Fruit fly (Drosophila melanogaster) whole organism, prepupa: ENCODE results near the gene CG5235.
A peak's percentile ranks its signal among the peaks of the same experiment; 100 is the strongest.

Experiments used
- Blimp-1 ChIP-seq: fragments of 200-800 bp; sonication (Bioruptor generic); optimal IDR thresholded peaks from 3 replicates; lab custom pipeline; 2017; ENCODE audit warnings: missing biosample characterization, missing genetic modification characterization, mild to moderate bottlenecking, moderate library complexity, missing genetic modification reagents
- CG10631 ChIP-seq: fragments of 200-800 bp; sonication (Bioruptor generic); optimal IDR thresholded peaks from 2 replicates; lab custom pipeline; 2016; ENCODE audit warnings: missing biosample characterization, missing genetic modification characterization
- CG10669 ChIP-seq: fragments of 200-800 bp; sonication (Bioruptor generic); optimal IDR thresholded peaks from 3 replicates; lab custom pipeline; 2018; ENCODE audit warnings: missing biosample characterization, mild to moderate bottlenecking, missing genetic modification characterization, moderate library complexity
- CG11762 ChIP-seq: fragments of 200-800 bp; sonication (Bioruptor generic); optimal IDR thresholded peaks from 3 replicates; lab custom pipeline; 2016; ENCODE audit warnings: missing biosample characterization, missing genetic modification characterization; ENCODE audit not compliant: insufficient read depth
- CG31627 ChIP-seq: fragments of 200-800 bp; sonication (Bioruptor generic); optimal IDR thresholded peaks from 3 replicates; lab custom pipeline; 2016; ENCODE audit warnings: missing biosample characterization, missing genetic modification characterization
- CG32006 ChIP-seq: fragments of 200-800 bp; sonication (Bioruptor generic); optimal IDR thresholded peaks from 3 replicates; lab custom pipeline; 2017; ENCODE audit warnings: missing biosample characterization, mild to moderate bottlenecking, missing genetic modification characterization
- CG3919 ChIP-seq: fragments of 200-800 bp; sonication (Bioruptor generic); optimal IDR thresholded peaks from 3 replicates; lab custom pipeline; 2016; ENCODE audit warnings: missing biosample characterization, missing genetic modification characterization
- CG4318 ChIP-seq: fragments of 200-800 bp; sonication (Bioruptor generic); optimal IDR thresholded peaks from 3 replicates; lab custom pipeline; 2017; ENCODE audit warnings: missing biosample characterization, mild to moderate bottlenecking, missing genetic modification characterization
- CG6163 ChIP-seq: fragments of 200-800 bp; sonication (Bioruptor generic); IDR thresholded peaks from 3 replicates; pipeline ENCODE4 v1.3.6; 2022; ENCODE audit warnings: missing biosample characterization, missing genetic modification characterization
- CG6276 ChIP-seq: fragments of 200-800 bp; sonication (Bioruptor generic); optimal IDR thresholded peaks from 2 replicates; lab custom pipeline; 2017; ENCODE audit warnings: missing biosample characterization, mild to moderate bottlenecking, missing genetic modification characterization
- CG6792 ChIP-seq: fragments of 200-800 bp; sonication (Bioruptor generic); optimal IDR thresholded peaks from 3 replicates; lab custom pipeline; 2016; ENCODE audit warnings: missing biosample characterization, missing genetic modification characterization
- CG6808 ChIP-seq: fragments of 200-800 bp; sonication (Bioruptor generic); optimal IDR thresholded peaks from 3 replicates; lab custom pipeline; 2017; ENCODE audit warnings: missing biosample characterization, missing genetic modification characterization, mild to moderate bottlenecking, moderate library complexity, missing genetic modification reagents
- CG6854 ChIP-seq: fragments of 200-800 bp; sonication (Bioruptor generic); optimal IDR thresholded peaks from 2 replicates; lab custom pipeline; 2017; ENCODE audit warnings: missing biosample characterization, mild to moderate bottlenecking, missing genetic modification characterization
- CG7368 ChIP-seq: fragments of 200-800 bp; sonication (Bioruptor generic); optimal IDR thresholded peaks from 3 replicates; lab custom pipeline; 2016; ENCODE audit warnings: missing biosample characterization, missing genetic modification characterization
- CG8119 ChIP-seq: fragments of 200-800 bp; sonication (Bioruptor generic); IDR thresholded peaks from 3 replicates; pipeline ENCODE4 v1.3.6; 2022; ENCODE audit warnings: missing biosample characterization, missing genetic modification characterization
- CG8319 ChIP-seq: fragments of 200-800 bp; sonication (Bioruptor generic); optimal IDR thresholded peaks from 3 replicates; lab custom pipeline; 2016; ENCODE audit warnings: missing biosample characterization, missing genetic modification characterization
- CG8632 ChIP-seq: fragments of 200-800 bp; sonication (Bioruptor generic); optimal IDR thresholded peaks from 3 replicates; lab custom pipeline; 2016; ENCODE audit warnings: missing biosample characterization, missing genetic modification characterization
- Eip75B ChIP-seq: fragments of 200-800 bp; sonication (Bioruptor generic); optimal IDR thresholded peaks from 3 replicates; lab custom pipeline; 2016; ENCODE audit warnings: missing biosample characterization, missing genetic modification characterization
- Eip93F ChIP-seq: fragments of 200-800 bp; sonication (Bioruptor generic); optimal IDR thresholded peaks from 2 replicates; lab custom pipeline; 2016; ENCODE audit warnings: missing biosample characterization, mild to moderate bottlenecking, missing genetic modification characterization
- Ets96B ChIP-seq: fragments of 200-800 bp; optimal IDR thresholded peaks from 2 replicates; lab custom pipeline; 2019; ENCODE audit warnings: missing biosample characterization, mild to moderate bottlenecking, missing genetic modification characterization, moderate library complexity
- Hr38 ChIP-seq: sonication (Bioruptor generic); optimal IDR thresholded peaks from 2 replicates; lab custom pipeline; 2016; ENCODE audit warnings: missing biosample characterization, missing genetic modification characterization
- Hr39 ChIP-seq: fragments of 200-800 bp; sonication (Bioruptor generic); optimal IDR thresholded peaks from 2 replicates; lab custom pipeline; 2016; ENCODE audit warnings: missing biosample characterization, missing genetic modification characterization
- Hr4 ChIP-seq: fragments of 200-800 bp; sonication (Bioruptor generic); optimal IDR thresholded peaks from 3 replicates; lab custom pipeline; 2016; ENCODE audit warnings: missing biosample characterization, missing genetic modification characterization
- Lpt ChIP-seq: fragments of 200-800 bp; sonication (Bioruptor generic); optimal IDR thresholded peaks from 3 replicates; lab custom pipeline; 2016; ENCODE audit warnings: missing biosample characterization, missing genetic modification characterization
- Met ChIP-seq: fragments of 200-800 bp; sonication (Bioruptor generic); optimal IDR thresholded peaks from 3 replicates; lab custom pipeline; 2016; ENCODE audit warnings: missing biosample characterization, missing genetic modification characterization
- OdsH ChIP-seq: fragments of 200-800 bp; sonication (Bioruptor generic); optimal IDR thresholded peaks from 3 replicates; lab custom pipeline; 2016; ENCODE audit warnings: missing biosample characterization, missing genetic modification characterization
- Sox102F ChIP-seq: fragments of 200-800 bp; sonication (Bioruptor generic); optimal IDR thresholded peaks from 2 replicates; lab custom pipeline; 2016; ENCODE audit warnings: missing biosample characterization, mild to moderate bottlenecking, missing genetic modification characterization
- Sox14 ChIP-seq: fragments of 200-800 bp; sonication (Bioruptor generic); optimal IDR thresholded peaks from 3 replicates; lab custom pipeline; 2016; ENCODE audit warnings: missing biosample characterization, missing genetic modification characterization
- Sox15 ChIP-seq: fragments of 200-800 bp; sonication (Bioruptor generic); optimal IDR thresholded peaks from 3 replicates; lab custom pipeline; 2016; ENCODE audit warnings: missing biosample characterization, missing genetic modification characterization
- achi ChIP-seq: fragments of 200-800 bp; sonication (Bioruptor generic); optimal IDR thresholded peaks from 3 replicates; lab custom pipeline; 2016; ENCODE audit warnings: missing biosample characterization, missing genetic modification characterization
- acj6 ChIP-seq: fragments of 200-800 bp; sonication (Bioruptor generic); optimal IDR thresholded peaks from 3 replicates; lab custom pipeline; 2016; ENCODE audit warnings: missing biosample characterization, missing genetic modification characterization
- dac ChIP-seq: fragments of 200-800 bp; sonication (Bioruptor generic); optimal IDR thresholded peaks from 2 replicates; lab custom pipeline; 2017; ENCODE audit warnings: missing biosample characterization, mild to moderate bottlenecking, missing genetic modification characterization
- esn ChIP-seq: fragments of 200-800 bp; sonication (Bioruptor generic); optimal IDR thresholded peaks from 2 replicates; lab custom pipeline; 2016; ENCODE audit warnings: missing biosample characterization, mild to moderate bottlenecking, missing genetic modification characterization, moderate library complexity
- fd85E ChIP-seq: fragments of 200-800 bp; sonication (Bioruptor generic); optimal IDR thresholded peaks from 3 replicates; lab custom pipeline; 2016; ENCODE audit warnings: missing biosample characterization, missing genetic modification characterization
- lz ChIP-seq: fragments of 200-800 bp; sonication (Bioruptor generic); optimal IDR thresholded peaks from 3 replicates; lab custom pipeline; 2016; ENCODE audit warnings: missing biosample characterization, missing genetic modification characterization
- net ChIP-seq: fragments of 200-800 bp; sonication (Bioruptor generic); optimal IDR thresholded peaks from 3 replicates; lab custom pipeline; 2016; ENCODE audit warnings: missing biosample characterization, missing genetic modification characterization
- pdm3 ChIP-seq: fragments of 200-800 bp; sonication (Bioruptor generic); optimal IDR thresholded peaks from 3 replicates; lab custom pipeline; 2016; ENCODE audit warnings: missing biosample characterization, missing genetic modification characterization
- salr ChIP-seq, 2 experiments: fragments of 200-800 bp; sonication (Bioruptor generic); optimal IDR thresholded peaks; 3 replicates each; lab custom pipeline; 2016 to 2018; ENCODE audit warnings: missing biosample characterization in 2 of 2, missing genetic modification characterization in 2 of 2, mild to moderate bottlenecking in 1 of 2
- spab ChIP-seq: fragments of 200-800 bp; sonication (Bioruptor generic); optimal IDR thresholded peaks from 2 replicates; lab custom pipeline; 2017; ENCODE audit warnings: missing biosample characterization, mild to moderate bottlenecking, missing genetic modification characterization, missing genetic modification reagents
- ss ChIP-seq, 2 experiments: fragments of 200-800 bp; sonication (Bioruptor generic); optimal IDR thresholded peaks; 2 replicates in 1 of 2; 3 replicates in 1 of 2; lab custom pipeline; 2017 to 2018; ENCODE audit warnings: mild to moderate bottlenecking in 2 of 2, missing biosample characterization in 2 of 2, missing genetic modification characterization in 2 of 2, moderate library complexity in 1 of 2
- svp ChIP-seq: fragments of 200-800 bp; sonication (Bioruptor generic); peaks from one replicate; lab custom pipeline; 2016; ENCODE audit warnings: missing biosample characterization, missing genetic modification characterization

The CG5235 gene

DNA sequence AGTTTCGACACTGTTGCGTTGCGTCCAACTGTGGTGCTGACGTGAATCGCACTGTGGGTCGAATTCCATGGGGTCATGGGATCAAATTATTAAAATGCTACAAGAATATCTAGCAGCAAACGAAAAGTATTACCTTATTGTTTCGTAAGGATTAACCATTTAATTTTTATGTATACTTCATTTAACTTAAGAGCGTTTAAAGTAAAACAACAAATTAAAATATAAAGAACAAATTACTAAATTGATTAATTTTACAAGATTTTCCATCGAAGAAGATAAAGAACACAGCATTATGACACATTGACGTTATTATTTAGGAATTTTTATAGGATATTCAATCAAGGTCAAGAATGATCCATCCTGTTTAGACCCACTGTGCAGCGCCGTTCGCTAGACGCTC is 36.1 kb downstream of the CG5235 start (continued):
- TF ChIP-seq Sox15 (peak; percentile 6), Sox102F (no peak), Blimp-1 (GFP tag; lab: Kevin White, UChicago) (no peak), CG11762 (GFP tag; lab: Kevin White, UChicago) (no peak), Hr38 (GFP tag; lab: Kevin White, UChicago) (no peak), Eip93F (no peak), achi (GFP tag; lab: Kevin White, UChicago) (peak; percentile 40), CG4318 (peak; percentile 9), OdsH (GFP tag; lab: Kevin White, UChicago) (peak; percentile 40), spab (GFP tag; lab: Kevin White, UChicago) (no peak), CG8119 (GFP tag; lab: Robert Waterston, UW) (peak; percentile 71; the same call in 2 of the 3 replicates), Ets96B (tag; lab: Kevin White, UChicago) (peak; percentile 6), ss (GFP tag; optimal IDR thresholded peaks at IDR 0.05; lab: Kevin White, UChicago) (no peak), fd85E (GFP tag; lab: Kevin White, UChicago) (no peak), CG6808 (GFP tag; lab: Kevin White, UChicago) (no peak)

- TF ChIP-seq CG10669 (no peak), CG11762 (GFP tag; lab: Kevin White, UChicago) (no peak), esn (GFP tag; lab: Kevin White, UChicago) (no peak), CG6792 (GFP tag; lab: Kevin White, UChicago) (no peak), spab (GFP tag; lab: Kevin White, UChicago) (no peak), CG32006 (GFP tag; lab: Kevin White, UChicago) (no peak), Sox102F (no peak), Hr4 (no peak), CG31627 (GFP tag; lab: Kevin White, UChicago) (no peak), CG6163 (GFP tag; lab: Robert Waterston, UW) (no peak), CG10631 (GFP tag; lab: Kevin White, UChicago) (no peak), Met (GFP tag; lab: Kevin White, UChicago) (no peak), lz (no peak), dac (GFP tag; lab: Kevin White, UChicago) (no peak), svp (no peak), Sox14 (GFP tag; lab: Kevin White, UChicago) (no peak), Eip93F (no peak), Ets96B (tag; lab: Kevin White, UChicago) (no peak)
- TF ChIP-seq, all 60 proteins: peak for 0
Measured at dm6 chr3L:16053026-16053556, 37.1 kb downstream of the CG5235 start.

- TF ChIP-seq CG6276 (GFP tag; lab: Kevin White, UChicago) (peak; percentile 2), Lpt (GFP tag; lab: Kevin White, UChicago) (no peak), CG8119 (GFP tag; lab: Robert Waterston, UW) (peak; percentile 42; the same call in 2 of the 3 replicates), Hr39 (no peak), CG31627 (GFP tag; lab: Kevin White, UChicago) (no peak), OdsH (GFP tag; lab: Kevin White, UChicago) (no peak), CG32006 (GFP tag; lab: Kevin White, UChicago) (peak; percentile 32), spab (GFP tag; lab: Kevin White, UChicago) (peak; percentile 31), CG6808 (GFP tag; lab: Kevin White, UChicago) (peak; percentile 18), CG8632 (no peak), ss (GFP tag; optimal IDR thresholded peaks at IDR 0.05; lab: Kevin White, UChicago) (peak; percentile 23 to 53), Ets96B (tag; lab: Kevin White, UChicago) (no peak), CG3919 (GFP tag; lab: Kevin White, UChicago) (no peak), Eip75B (GFP tag; lab: Kevin White, UChicago) (no peak), net (GFP tag; lab: Kevin White, UChicago) (no peak), Sox102F (peak; percentile 27), CG6854 (GFP tag; lab: Kevin White, UChicago) (no peak), achi (GFP tag; lab: Kevin White, UChicago) (no peak), svp (no peak), pdm3 (GFP tag; lab: Kevin White, UChicago) (no peak), lz (no peak), CG10669 (no peak), CG7368 (GFP tag; lab: Kevin White, UChicago) (no peak), CG6163 (GFP tag; lab: Robert Waterston, UW) (peak; percentile 60; the same call in 2 of the 3 replicates), CG8319 (GFP tag; lab: Kevin White, UChicago) (no peak), Sox15 (no peak), acj6 (GFP tag; lab: Kevin White, UChicago) (no peak), salr (GFP tag; optimal IDR thresholded peaks at IDR 0.05; lab: Kevin White, UChicago) (peak in 1 of 2 experiments; percentile 56), CG4318 (no peak), dac (GFP tag; lab: Kevin White, UChicago) (no peak), esn (GFP tag; lab: Kevin White, UChicago) (no peak), Eip93F (no peak)
Measured at dm6 chr3L:16052145-16053025, 37.8 kb downstream of the CG5235 start.
